Fruit fly (Drosophila melanogaster) whole organism, pupa: Measurements from ENCODE around the gene Rel.

Source experiments
- CG15710 ChIP-seq: fragments of 200-800 bp; sonication (Bioruptor generic); optimal IDR thresholded peaks from 2 replicates; lab custom pipeline; 2018; ENCODE audit warnings: missing biosample characterization, mild to moderate bottlenecking, missing genetic modification characterization, moderate library complexity
- CG8301 ChIP-seq: fragments of 200-800 bp; sonication (Bioruptor generic); optimal IDR thresholded peaks from 2 replicates; lab custom pipeline; 2018; ENCODE audit warnings: missing biosample characterization, mild to moderate bottlenecking, missing genetic modification characterization
- EcR ChIP-seq: fragments of 200-800 bp; sonication (Bioruptor generic); optimal IDR thresholded peaks from 3 replicates; lab custom pipeline; 2019; ENCODE audit warnings: missing biosample characterization, missing genetic modification characterization, mild to moderate bottlenecking, moderate library complexity, missing genetic modification reagents

dm6 chr3R:9030006-9030749 is 17.6 kb downstream of the Rel start:
- no peak for TF ChIP-seq CG8301 (tag; lab: Kevin White, UChicago)
- TF ChIP-seq CG15710 (tag; lab: Kevin White, UChicago) = no peak
- no peak for TF ChIP-seq EcR (GFP tag; lab: Kevin White, UChicago)
